Worm (Caenorhabditis elegans) whole organism, L1 larva: Measurements from ENCODE around the gene sri-70.

Source experiments
- aly-2 ChIP-seq: fragments of 150-350 bp; optimal IDR thresholded peaks from 2 replicates; lab custom pipeline; 2014; ENCODE audit warnings: missing biosample characterization, missing genetic modification characterization
- nhr-12 ChIP-seq: sonication (generic microtip); optimal IDR thresholded peaks from 2 replicates; lab custom pipeline; 2017; ENCODE audit warnings: missing biosample characterization, missing genetic modification characterization
- nhr-77 ChIP-seq: fragments of 150-350 bp; optimal IDR thresholded peaks from 2 replicates; lab custom pipeline; 2014; ENCODE audit warnings: missing biosample characterization, missing genetic modification characterization
- pqm-1 ChIP-seq: sonication (generic microtip); optimal IDR thresholded peaks from 3 replicates; lab custom pipeline; 2017; ENCODE audit warnings: missing biosample characterization, missing genetic modification characterization

DNA sequence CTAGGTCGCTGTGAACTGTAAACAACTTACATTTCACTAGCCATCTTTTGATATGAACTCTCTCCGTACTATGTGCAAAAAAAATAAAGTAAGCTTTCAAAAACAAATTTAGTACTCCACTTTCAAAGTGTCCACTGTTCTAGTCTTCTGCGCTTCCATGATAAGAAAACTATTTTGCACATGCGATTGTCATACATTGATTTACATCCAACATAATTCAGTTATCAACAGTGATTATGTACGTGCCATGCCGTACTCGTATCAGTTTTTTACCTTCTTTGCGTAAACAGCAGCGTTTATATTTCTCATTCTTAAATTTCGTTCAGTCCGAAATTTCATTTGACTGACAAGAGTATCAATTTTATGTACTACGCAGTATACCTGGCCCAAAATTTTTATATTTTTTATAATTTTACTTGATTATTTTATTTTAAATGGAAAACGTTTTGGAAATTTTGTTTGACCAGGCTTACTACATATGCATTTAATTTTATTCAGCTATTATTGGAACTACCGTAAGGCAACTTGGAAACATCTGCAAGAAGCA is 50.0 kb downstream of the sri-70 start, which contains the start of the genes fbxa-134 and F47H4.2:
- TF ChIP-seq aly-2 (tag; lab: Kevin White, UChicago) (no peak), pqm-1 (tag; lab: Kevin White, UChicago) (peak; percentile 51), nhr-12 (no peak), nhr-77 (tag; lab: Kevin White, UChicago) (no peak)
